Fruit fly (Drosophila melanogaster): Measurements from ENCODE around the gene Prosalpha4T1.

Gene Prosalpha4T1

dm6 chr3R:20748974-20749373, at the start of gene Prosalpha4T1:
Gene Prosalpha4T1, minus strand, starts transcription at chr3R:20749074.
- no peak for TF ChIP-seq insv (optimal IDR thresholded peaks at IDR 0.05)
- no peak for TF ChIP-seq h (optimal IDR thresholded peaks at IDR 0.05)
- no peak for TF ChIP-seq ttk (optimal IDR thresholded peaks at IDR 0.05)
- TF ChIP-seq psq (optimal IDR thresholded peaks at IDR 0.05): no peak
- TF ChIP-seq Sin3A (optimal IDR thresholded peaks at IDR 0.05): no peak
- no peak for TF ChIP-seq Myc (optimal IDR thresholded peaks at IDR 0.05)

dm6 chr3R:20796949-20797348, 48.1 kb upstream of the Prosalpha4T1 start:
- TF ChIP-seq h (optimal IDR thresholded peaks at IDR 0.05) (no peak), insv (optimal IDR thresholded peaks at IDR 0.05) (no peak), Myc (optimal IDR thresholded peaks at IDR 0.05) (no peak), ttk (optimal IDR thresholded peaks at IDR 0.05) (no peak), Sin3A (optimal IDR thresholded peaks at IDR 0.05) (no peak), psq (optimal IDR thresholded peaks at IDR 0.05) (no peak)

- TF ChIP-seq Sin3A (optimal IDR thresholded peaks at IDR 0.05) (no peak), psq (optimal IDR thresholded peaks at IDR 0.05) (no peak), ttk (optimal IDR thresholded peaks at IDR 0.05) (no peak)
These were observed 42.4 kb upstream of the Prosalpha4T1 start for dm6 chr3R:20791212-20791789.

dm6 chr3R:20790437-20790836, 41.6 kb upstream of the Prosalpha4T1 start:
- TF ChIP-seq psq (optimal IDR thresholded peaks at IDR 0.05): no peak
- TF ChIP-seq Myc (optimal IDR thresholded peaks at IDR 0.05): no peak
- TF ChIP-seq ttk (optimal IDR thresholded peaks at IDR 0.05): no peak
- no peak for TF ChIP-seq Sin3A (optimal IDR thresholded peaks at IDR 0.05)
- no peak for TF ChIP-seq h (optimal IDR thresholded peaks at IDR 0.05)
- no peak for TF ChIP-seq insv (optimal IDR thresholded peaks at IDR 0.05)

dm6 chr3R:20788559-20788958, 39.7 kb upstream of the Prosalpha4T1 start:
- TF ChIP-seq Sin3A (optimal IDR thresholded peaks at IDR 0.05) (no peak), h (optimal IDR thresholded peaks at IDR 0.05) (no peak), psq (optimal IDR thresholded peaks at IDR 0.05) (no peak), ttk (optimal IDR thresholded peaks at IDR 0.05) (no peak), insv (optimal IDR thresholded peaks at IDR 0.05) (no peak), Myc (optimal IDR thresholded peaks at IDR 0.05) (no peak)

- TF ChIP-seq insv (optimal IDR thresholded peaks at IDR 0.05) (no peak), h (optimal IDR thresholded peaks at IDR 0.05) (no peak), Sin3A (optimal IDR thresholded peaks at IDR 0.05) (no peak), ttk (optimal IDR thresholded peaks at IDR 0.05) (no peak), Myc (optimal IDR thresholded peaks at IDR 0.05) (no peak), psq (optimal IDR thresholded peaks at IDR 0.05) (no peak)
These were observed 35.8 kb upstream of the Prosalpha4T1 start for dm6 chr3R:20784436-20785368.

dm6 chr3R:20783714-20784435, 35.0 kb upstream of the Prosalpha4T1 start:
- no peak for TF ChIP-seq ttk (optimal IDR thresholded peaks at IDR 0.05)
- no peak for TF ChIP-seq Sin3A (optimal IDR thresholded peaks at IDR 0.05)
- no peak for TF ChIP-seq h (optimal IDR thresholded peaks at IDR 0.05)
- no peak for TF ChIP-seq Myc (optimal IDR thresholded peaks at IDR 0.05)
- TF ChIP-seq psq (optimal IDR thresholded peaks at IDR 0.05): no peak
- TF ChIP-seq insv (optimal IDR thresholded peaks at IDR 0.05): no peak

dm6 chr3R:20782655-20783105, 33.8 kb upstream of the Prosalpha4T1 start:
- TF ChIP-seq ttk (optimal IDR thresholded peaks at IDR 0.05): no peak
- peak; percentile 72 for TF ChIP-seq insv (optimal IDR thresholded peaks at IDR 0.05)

- TF ChIP-seq h (optimal IDR thresholded peaks at IDR 0.05): no peak
- no peak for TF ChIP-seq Sin3A (optimal IDR thresholded peaks at IDR 0.05)
- TF ChIP-seq Myc (optimal IDR thresholded peaks at IDR 0.05): no peak
- TF ChIP-seq ttk (optimal IDR thresholded peaks at IDR 0.05): no peak
- no peak for TF ChIP-seq insv (optimal IDR thresholded peaks at IDR 0.05)
- no peak for TF ChIP-seq psq (optimal IDR thresholded peaks at IDR 0.05)
These were observed 33.3 kb upstream of the Prosalpha4T1 start for dm6 chr3R:20782104-20782654.

dm6 chr3R:20779969-20780368, 31.1 kb upstream of the Prosalpha4T1 start:
- TF ChIP-seq h (optimal IDR thresholded peaks at IDR 0.05) (no peak), insv (optimal IDR thresholded peaks at IDR 0.05) (no peak)

dm6 chr3R:20779545-20779944, 30.7 kb upstream of the Prosalpha4T1 start:
- TF ChIP-seq h (optimal IDR thresholded peaks at IDR 0.05) (no peak), insv (optimal IDR thresholded peaks at IDR 0.05) (no peak), psq (optimal IDR thresholded peaks at IDR 0.05) (no peak), Myc (optimal IDR thresholded peaks at IDR 0.05) (no peak), ttk (optimal IDR thresholded peaks at IDR 0.05) (no peak), Sin3A (optimal IDR thresholded peaks at IDR 0.05) (no peak)

All from Kc167 (cell line).